Worm (Caenorhabditis elegans): ENCODE data around the gene ttbk-6.

ttbk-6 gene

ce11 chrIII:5083304-5083703 is 8.8 kb downstream of the ttbk-6 start (continued):
- no peak for TF ChIP-seq dpl-1 (GFP tag; optimal IDR thresholded peaks at IDR 0.05)
- TF ChIP-seq pqm-1 (tag; optimal IDR thresholded peaks at IDR 0.05) = no peak
- no peak for TF ChIP-seq dmd-8 (GFP tag; IDR thresholded peaks at IDR 0.05)
- TF ChIP-seq F44E2.7 (GFP tag; IDR thresholded peaks at IDR 0.05) = 0 out of 2 replicates have a peak, but pooled peaks have one; percentile 15
- no peak for TF ChIP-seq hlh-11 (tag; optimal IDR thresholded peaks at IDR 0.05)
- TF ChIP-seq gei-8 (GFP tag; optimal IDR thresholded peaks at IDR 0.05) = no peak
- no peak for TF ChIP-seq lir-3 (tag; optimal IDR thresholded peaks at IDR 0.05)
- TF ChIP-seq jun-1 (tag; optimal IDR thresholded peaks at IDR 0.05) = no peak
- TF ChIP-seq duxl-1 (tag; optimal IDR thresholded peaks at IDR 0.05; ENCODE audit: poor library complexity) = no peak
- no peak for TF ChIP-seq tag-97 (GFP tag; IDR thresholded peaks at IDR 0.05)
- TF ChIP-seq nhr-48 (tag; optimal IDR thresholded peaks at IDR 0.05) = peak; percentile 25
- no peak for TF ChIP-seq ctbp-1 (GFP tag; IDR thresholded peaks at IDR 0.05)
- TF ChIP-seq nhr-41 (GFP tag; IDR thresholded peaks at IDR 0.05) = no peak
- TF ChIP-seq zag-1 (tag; optimal IDR thresholded peaks at IDR 0.05) = no peak
- TF ChIP-seq nhr-10 (tag; optimal IDR thresholded peaks at IDR 0.05) = no peak
- no peak for TF ChIP-seq madf-5 (GFP tag; IDR thresholded peaks at IDR 0.05)
- TF ChIP-seq lin-38 (GFP tag; IDR thresholded peaks at IDR 0.05) = peak; percentile 51
- no peak for TF ChIP-seq R02D3.7 (tag; optimal IDR thresholded peaks at IDR 0.05)
- no peak for TF ChIP-seq F26F4.8 (GFP tag; conservative IDR thresholded peaks at IDR 0.05)
- TF ChIP-seq ceh-20 (GFP tag; IDR thresholded peaks at IDR 0.05) = no peak
- no peak for TF ChIP-seq ceh-28 (tag; optimal IDR thresholded peaks at IDR 0.05)
- TF ChIP-seq daf-12 (tag; optimal IDR thresholded peaks at IDR 0.05) = no peak
- TF ChIP-seq F10B5.3 (tag; optimal IDR thresholded peaks at IDR 0.05) = no peak
- TF ChIP-seq skn-1 (tag; optimal IDR thresholded peaks at IDR 0.05) = no peak
- peak in 1 of 2 experiments; percentile 15 for TF ChIP-seq lsy-2 (tag; optimal IDR thresholded peaks at IDR 0.05)
- TF ChIP-seq dve-1 (tag; optimal IDR thresholded peaks at IDR 0.05; ENCODE audit: insufficient read depth) = peak; percentile 25
- no peak for TF ChIP-seq nhr-28 (tag; optimal IDR thresholded peaks at IDR 0.05)
- TF ChIP-seq ceh-82 (tag; optimal IDR thresholded peaks at IDR 0.05) = no peak
- TF ChIP-seq ceh-32 (tag; optimal IDR thresholded peaks at IDR 0.05; ENCODE audit: poor library complexity) = no peak
- TF ChIP-seq snpc-1.2 (GFP tag; IDR thresholded peaks at IDR 0.05) = no peak
- no peak for TF ChIP-seq nhr-102 (tag; optimal IDR thresholded peaks at IDR 0.05)
- TF ChIP-seq zfp-3 (GFP tag; conservative IDR thresholded peaks at IDR 0.05) = 0 out of 2 replicates have a peak, but pooled peaks have one; percentile 36
- TF ChIP-seq T20F7.1 (GFP tag; optimal IDR thresholded peaks at IDR 0.05) = peak; percentile 36
- TF ChIP-seq ceh-62 (tag; optimal IDR thresholded peaks at IDR 0.05) = no peak
- TF ChIP-seq nhr-42 (GFP tag; IDR thresholded peaks at IDR 0.05) = no peak
- no peak for TF ChIP-seq lin-15B (tag; optimal IDR thresholded peaks at IDR 0.05)
- no peak for TF ChIP-seq php-3 (GFP tag; IDR thresholded peaks at IDR 0.05)
- TF ChIP-seq nhr-6 (tag; optimal IDR thresholded peaks at IDR 0.05) = no peak
- no peak for TF ChIP-seq nhr-11 (tag; optimal IDR thresholded peaks at IDR 0.05)
- no peak for TF ChIP-seq zip-2 (tag; optimal IDR thresholded peaks at IDR 0.05)
- TF ChIP-seq daf-19 (GFP tag; conservative IDR thresholded peaks at IDR 0.05) = no peak
- no peak for TF ChIP-seq ceh-44 (GFP tag; IDR thresholded peaks at IDR 0.05)
- TF ChIP-seq ama-1 (optimal IDR thresholded peaks at IDR 0.05) = no peak
- TF ChIP-seq nhr-76 (tag; optimal IDR thresholded peaks at IDR 0.05) = no peak
- peak; percentile 0 for TF ChIP-seq mep-1 (tag; optimal IDR thresholded peaks at IDR 0.05)
- no peak for TF ChIP-seq snpc-4 (tag; optimal IDR thresholded peaks at IDR 0.05)
- TF ChIP-seq arid-1 (GFP tag; conservative IDR thresholded peaks at IDR 0.05) = no peak
- no peak for TF ChIP-seq ZK337.2 (GFP tag; IDR thresholded peaks at IDR 0.05)
- no peak for TF ChIP-seq aly-2 (tag; optimal IDR thresholded peaks at IDR 0.05)
- no peak for TF ChIP-seq nhr-237 (tag; optimal IDR thresholded peaks at IDR 0.05)
- no peak for TF ChIP-seq Y75B8A.6 (GFP tag; IDR thresholded peaks at IDR 0.05)
- no peak for TF ChIP-seq zfp-2 (tag; optimal IDR thresholded peaks at IDR 0.05)
- TF ChIP-seq mxl-2 (GFP tag; conservative IDR thresholded peaks at IDR 0.05) = no peak
- TF ChIP-seq lin-39 (tag; optimal IDR thresholded peaks at IDR 0.05) = no peak
